Worm (Caenorhabditis elegans) whole organism, L1 larva: ENCODE results near the gene C46C2.7.

Experiments used
- C34B4.2 ChIP-seq: sonication (generic microtip); optimal IDR thresholded peaks from 2 replicates; lab custom pipeline; 2017; ENCODE audit warnings: mild to moderate bottlenecking, missing genetic modification characterization, missing compliant biosample characterization
- Y116A8C.19 ChIP-seq: sonication (generic microtip); optimal IDR thresholded peaks from 2 replicates; lab custom pipeline; 2016; ENCODE audit warnings: missing compliant biosample characterization, missing genetic modification characterization, borderline replicate concordance
- ceh-82 ChIP-seq, 3 experiments: fragments of 150-350 bp in 1 of 3; sonication (generic microtip) in 2 of 3; optimal IDR thresholded peaks; 2 replicates each; lab custom pipeline; 2014 to 2017; ENCODE audit warnings: missing biosample characterization in 3 of 3, missing genetic modification characterization in 3 of 3
- fkh-8 ChIP-seq: sonication (generic microtip); optimal IDR thresholded peaks from 2 replicates; lab custom pipeline; 2016; ENCODE audit warnings: mild to moderate bottlenecking, missing genetic modification characterization, missing compliant biosample characterization
- fos-1 ChIP-seq: fragments of 150-350 bp; optimal IDR thresholded peaks from 2 replicates; lab custom pipeline; 2014; ENCODE audit warnings: missing biosample characterization, missing genetic modification characterization
- hpl-2 ChIP-seq: fragments of 150-350 bp; optimal IDR thresholded peaks from 2 replicates; lab custom pipeline; 2014; ENCODE audit warnings: missing biosample characterization, missing genetic modification reagents, missing genetic modification characterization
- lin-15B ChIP-seq: fragments of 150-350 bp; sonication (generic microtip); optimal IDR thresholded peaks from 3 replicates; lab custom pipeline; 2014; ENCODE audit warnings: missing biosample characterization, missing genetic modification characterization
- nhr-11 ChIP-seq: fragments of 150-350 bp; optimal IDR thresholded peaks from 2 replicates; lab custom pipeline; 2014; ENCODE audit warnings: missing biosample characterization, missing genetic modification characterization
- sox-4 ChIP-seq: sonication (generic microtip); optimal IDR thresholded peaks from 2 replicates; lab custom pipeline; 2016; ENCODE audit warnings: missing genetic modification characterization, missing compliant biosample characterization
- sup-37 ChIP-seq: fragments of 200-800 bp; sonication (Bioruptor generic); optimal IDR thresholded peaks from 2 replicates; lab custom pipeline; 2018; ENCODE audit warnings: mild to moderate bottlenecking, missing genetic modification characterization, missing compliant biosample characterization
- unc-62 ChIP-seq: fragments of 150-350 bp; optimal IDR thresholded peaks from 2 replicates; lab custom pipeline; 2014; ENCODE audit warnings: missing biosample characterization, missing genetic modification reagents, missing genetic modification characterization
- zip-4 ChIP-seq: fragments of 200-800 bp; sonication (Bioruptor generic); optimal IDR thresholded peaks from 2 replicates; lab custom pipeline; 2018; ENCODE audit warnings: mild to moderate bottlenecking, missing genetic modification characterization, moderate library complexity, missing compliant biosample characterization
- ztf-11 ChIP-seq, 2 experiments: sonication (generic microtip); optimal IDR thresholded peaks; 2 replicates each; lab custom pipeline; 2016 to 2017; ENCODE audit warnings: missing genetic modification characterization in 2 of 2, missing biosample characterization in 1 of 2, missing compliant biosample characterization in 1 of 2

DNA sequence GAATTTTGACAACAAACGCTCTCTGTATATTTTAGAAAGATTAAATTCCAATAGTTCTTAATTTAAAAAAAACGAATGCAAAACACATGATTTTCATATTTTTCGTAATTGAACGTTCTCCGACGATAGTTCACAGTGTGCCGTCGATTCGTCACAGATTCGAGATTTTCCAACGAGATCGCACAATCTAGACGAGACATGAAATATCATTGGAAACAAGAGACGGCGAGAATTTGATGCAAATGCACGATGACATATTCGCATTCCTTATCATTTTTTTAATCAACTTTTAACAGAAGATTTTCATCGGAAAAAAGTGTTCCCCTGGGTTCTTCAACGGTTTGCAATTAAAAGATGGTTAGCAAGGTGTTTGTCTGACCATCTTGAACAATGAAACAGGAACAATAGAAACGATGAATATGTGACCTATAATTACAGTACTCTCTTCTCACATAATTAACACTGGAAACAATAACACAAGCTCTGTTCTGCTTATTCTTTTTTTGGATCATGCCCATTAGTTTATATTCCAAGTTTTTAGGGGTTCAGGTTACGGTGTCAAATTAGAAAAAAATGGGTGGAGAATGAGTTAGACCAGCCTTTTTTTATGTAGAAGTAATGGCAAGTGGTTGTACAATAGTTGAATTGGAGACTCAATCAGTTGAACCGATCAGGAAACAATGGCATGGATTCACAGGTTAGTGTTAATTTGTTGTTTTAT is 38.0 kb downstream of the C46C2.7 start, which contains the start of gene Y11D7A.3:
- TF ChIP-seq ceh-82 (tag; optimal IDR thresholded peaks at IDR 0.05; lab: Kevin White, UChicago) (no peak), fos-1 (no peak), lin-15B (tag; lab: Kevin White, UChicago) (no peak), sox-4 (tag; lab: Kevin White, UChicago) (no peak), hpl-2 (no peak), ztf-11 (tag; optimal IDR thresholded peaks at IDR 0.05; lab: Kevin White, UChicago) (no peak), unc-62 (no peak), sup-37 (no peak), nhr-11 (tag; lab: Kevin White, UChicago) (no peak), fkh-8 (tag; lab: Kevin White, UChicago) (no peak), zip-4 (GFP tag; lab: Kevin White, UChicago) (no peak), C34B4.2 (no peak), Y116A8C.19 (tag; lab: Kevin White, UChicago) (no peak)
